Fruit fly (Drosophila melanogaster) whole organism, embryonic: ENCODE measurements around the gene Drs.

Experiments
- Asciz ChIP-seq: fragments of 200-800 bp; sonication (Bioruptor generic); optimal IDR thresholded peaks from 2 replicates; lab custom pipeline; 2017; ENCODE audit warnings: missing biosample characterization, mild to moderate bottlenecking, missing genetic modification characterization, missing genetic modification reagents
- Awh ChIP-seq: fragments of 200-800 bp; sonication (Bioruptor generic); IDR thresholded peaks from 2 replicates; pipeline ENCODE4, ENCODE4 v1.3.6; 2022; ENCODE audit warnings: missing biosample characterization, missing genetic modification characterization
- B-H1 ChIP-seq: fragments of 200-800 bp; sonication (Bioruptor generic); IDR thresholded peaks from 3 replicates; pipeline ENCODE4 v1.3.6; 2022; ENCODE audit warnings: missing biosample characterization, missing genetic modification characterization
- Bteb2 ChIP-seq: fragments of 200-800 bp; sonication (Bioruptor generic); optimal IDR thresholded peaks from 2 replicates; lab custom pipeline; 2016; ENCODE audit warnings: missing biosample characterization, missing genetic modification characterization
- CG12155 ChIP-seq: fragments of 200-800 bp; sonication (Bioruptor generic); optimal IDR thresholded peaks from 3 replicates; lab custom pipeline; 2016; ENCODE audit warnings: missing biosample characterization, missing genetic modification characterization
- CG12219 ChIP-seq: fragments of 200-800 bp; sonication (Bioruptor generic); optimal IDR thresholded peaks from 3 replicates; lab custom pipeline; 2018; ENCODE audit warnings: missing biosample characterization, mild to moderate bottlenecking, missing genetic modification characterization
- CG12769 ChIP-seq: fragments of 200-800 bp; sonication (Bioruptor generic); optimal IDR thresholded peaks from 2 replicates; lab custom pipeline; 2019; ENCODE audit warnings: missing biosample characterization, mild to moderate bottlenecking, missing genetic modification characterization, moderate library complexity
- CG13424 ChIP-seq: fragments of 200-800 bp; sonication (Bioruptor generic); optimal IDR thresholded peaks from 2 replicates; lab custom pipeline; 2019; ENCODE audit warnings: missing biosample characterization, mild to moderate bottlenecking, missing genetic modification characterization, moderate library complexity
- CG15269 ChIP-seq: fragments of 200-800 bp; sonication (Bioruptor generic); optimal IDR thresholded peaks from 2 replicates; lab custom pipeline; 2018; ENCODE audit warnings: missing biosample characterization, mild to moderate bottlenecking, missing genetic modification characterization, moderate library complexity
- CG16779 ChIP-seq: fragments of 200-800 bp; sonication (Bioruptor generic); IDR thresholded peaks from 2 replicates; pipeline ENCODE4 v1.3.6; 2022; ENCODE audit warnings: missing biosample characterization, missing genetic modification characterization
- CG17186 ChIP-seq: fragments of 200-800 bp; sonication (Bioruptor generic); optimal IDR thresholded peaks from 3 replicates; lab custom pipeline; 2017; ENCODE audit warnings: missing biosample characterization, missing genetic modification reagents, missing genetic modification characterization
- CG17385 ChIP-seq: fragments of 200-800 bp; sonication (Bioruptor generic); optimal IDR thresholded peaks from 3 replicates; lab custom pipeline; 2018; ENCODE audit warnings: missing biosample characterization, mild to moderate bottlenecking, missing genetic modification characterization
- CG31388 ChIP-seq: fragments of 200-800 bp; sonication (Bioruptor generic); optimal IDR thresholded peaks from 2 replicates; lab custom pipeline; 2016; ENCODE audit warnings: missing biosample characterization, missing genetic modification characterization
- CG4730 ChIP-seq: fragments of 200-800 bp; sonication (Bioruptor generic); IDR thresholded peaks from 2 replicates; pipeline ENCODE4 v1.3.6; 2022; ENCODE audit warnings: missing biosample characterization, missing genetic modification characterization
- CG4854 ChIP-seq: fragments of 200-800 bp; sonication (Bioruptor generic); optimal IDR thresholded peaks from 2 replicates; lab custom pipeline; 2016; ENCODE audit warnings: missing biosample characterization, missing genetic modification characterization, inconsistent platforms
- CG6272 ChIP-seq: fragments of 200-800 bp; sonication (Bioruptor generic); IDR thresholded peaks from 2 replicates; pipeline ENCODE4 v1.3.6; 2022; ENCODE audit warnings: missing biosample characterization, missing genetic modification characterization
- CG7987 ChIP-seq: fragments of 200-800 bp; sonication (Bioruptor generic); optimal IDR thresholded peaks from 2 replicates; lab custom pipeline; 2018; ENCODE audit warnings: missing biosample characterization, mild to moderate bottlenecking, missing genetic modification characterization, moderate library complexity
- Dad ChIP-seq: fragments of 200-800 bp; sonication (Bioruptor generic); optimal IDR thresholded peaks from 3 replicates; lab custom pipeline; 2016; ENCODE audit warnings: missing biosample characterization, missing genetic modification characterization
- Dip2 ChIP-seq: fragments of 200-800 bp; sonication (Bioruptor generic); IDR thresholded peaks from 2 replicates; pipeline ENCODE4 v1.3.6; 2022; ENCODE audit warnings: missing biosample characterization, missing genetic modification characterization
- ERR ChIP-seq: fragments of 200-800 bp; sonication (Bioruptor generic); optimal IDR thresholded peaks from 2 replicates; lab custom pipeline; 2016; ENCODE audit warnings: missing biosample characterization, missing genetic modification characterization
- HLH3B ChIP-seq: fragments of 200-800 bp; sonication (Bioruptor generic); IDR thresholded peaks from 2 replicates; pipeline ENCODE4 v1.3.6; 2022; ENCODE audit warnings: missing biosample characterization, missing genetic modification characterization
- HLH54F ChIP-seq: fragments of 200-800 bp; sonication (Bioruptor generic); optimal IDR thresholded peaks from 3 replicates; lab custom pipeline; 2016; ENCODE audit warnings: missing biosample characterization, missing genetic modification characterization
- Jarid2 ChIP-seq: fragments of 200-800 bp; sonication (Bioruptor generic); optimal IDR thresholded peaks from 3 replicates; lab custom pipeline; 2017; ENCODE audit warnings: mild to moderate bottlenecking, missing biosample characterization, missing genetic modification reagents, missing genetic modification characterization
- Mad ChIP-seq: fragments of 200-800 bp; sonication (Bioruptor generic); optimal IDR thresholded peaks from 2 replicates; lab custom pipeline; 2016; ENCODE audit warnings: missing biosample characterization, missing genetic modification characterization
- Neu2 ChIP-seq: fragments of 200-800 bp; sonication (Bioruptor generic); optimal IDR thresholded peaks from 3 replicates; lab custom pipeline; 2016; ENCODE audit warnings: missing biosample characterization, missing genetic modification characterization, borderline replicate concordance
- Trl ChIP-seq, 3 experiments: fragments of >200 bp in 2 of 3; fragments of 200-800 bp in 1 of 3; sonication (Bioruptor generic) in 1 of 3; optimal IDR thresholded peaks; 2 replicates in 1 of 3; 3 replicates in 2 of 3; lab custom pipeline; 2016 to 2017; ENCODE audit warnings: missing biosample characterization in 1 of 3, missing genetic modification characterization in 1 of 3
- Vsx1 ChIP-seq: fragments of 200-800 bp; sonication (Bioruptor generic); optimal IDR thresholded peaks from 2 replicates; lab custom pipeline; 2017; ENCODE audit warnings: missing biosample characterization, mild to moderate bottlenecking, missing genetic modification characterization, missing genetic modification reagents
- aop ChIP-seq: fragments of 200-800 bp; sonication (Bioruptor generic); IDR thresholded peaks from 2 replicates; pipeline ENCODE4 v1.3.6; 2022; ENCODE audit warnings: missing biosample characterization, missing genetic modification characterization
- ash1 ChIP-seq: fragments of 200-800 bp; sonication (Bioruptor generic); optimal IDR thresholded peaks from 2 replicates; lab custom pipeline; 2018; ENCODE audit warnings: missing biosample characterization, mild to moderate bottlenecking, missing genetic modification characterization
- ci ChIP-seq: fragments of 200-800 bp; sonication (Bioruptor generic); IDR thresholded peaks from 3 replicates; pipeline ENCODE4 v1.3.6; 2022; ENCODE audit warnings: missing biosample characterization, missing genetic modification characterization
- dimm ChIP-seq: fragments of 200-800 bp; sonication (Bioruptor generic); IDR thresholded peaks from 2 replicates; pipeline ENCODE4 v1.3.6; 2022; ENCODE audit warnings: missing biosample characterization, missing genetic modification characterization
- esg ChIP-seq: fragments of 200-800 bp; sonication (Bioruptor generic); conservative IDR thresholded peaks from 2 replicates; pipeline ENCODE4 v1.3.6; 2022; ENCODE audit warnings: missing biosample characterization, missing genetic modification characterization
- exex ChIP-seq: fragments of 200-800 bp; sonication (Bioruptor generic); optimal IDR thresholded peaks from 4 replicates; lab custom pipeline; 2018; ENCODE audit warnings: missing biosample characterization, mild to moderate bottlenecking, missing genetic modification characterization, moderate library complexity
- fd64A ChIP-seq: fragments of 200-800 bp; sonication (Bioruptor generic); optimal IDR thresholded peaks from 3 replicates; lab custom pipeline; 2018; ENCODE audit warnings: missing biosample characterization, mild to moderate bottlenecking, missing genetic modification characterization
- gcm2 ChIP-seq: fragments of 200-800 bp; sonication (Bioruptor generic); optimal IDR thresholded peaks from 2 replicates; lab custom pipeline; 2016; ENCODE audit warnings: missing biosample characterization, missing genetic modification characterization
- insv ChIP-seq, 2 experiments: fragments of 200-800 bp; sonication (Bioruptor generic); optimal IDR thresholded peaks; 3 replicates each; lab custom pipeline; 2016 to 2018; ENCODE audit warnings: missing biosample characterization in 2 of 2, missing genetic modification characterization in 2 of 2
- knrl ChIP-seq: fragments of 200-800 bp; sonication (Bioruptor generic); IDR thresholded peaks from 3 replicates; pipeline ENCODE4 v1.3.6; 2022; ENCODE audit warnings: missing biosample characterization, missing genetic modification characterization; ENCODE audit not compliant: partially characterized antibody
- lov ChIP-seq, 2 experiments: fragments of 200-800 bp in 1 of 2; fragments of >200 bp in 1 of 2; sonication (Bioruptor generic) in 1 of 2; IDR thresholded peaks in 1 of 2; optimal IDR thresholded peaks in 1 of 2; 2 replicates in 1 of 2; 3 replicates in 1 of 2; pipeline versions ENCODE4 v1.3.6 to Lab custom; 2017 to 2022; ENCODE audit warnings: missing biosample characterization in 1 of 2, missing genetic modification characterization in 1 of 2
- mam ChIP-seq: fragments of 200-800 bp; sonication (Bioruptor generic); optimal IDR thresholded peaks from 3 replicates; lab custom pipeline; 2016; ENCODE audit warnings: missing biosample characterization, missing genetic modification characterization
- nerfin-1 ChIP-seq: fragments of 200-800 bp; sonication (Bioruptor generic); optimal IDR thresholded peaks from 3 replicates; lab custom pipeline; 2019; ENCODE audit warnings: missing biosample characterization, mild to moderate bottlenecking, missing genetic modification characterization, moderate library complexity
- pb ChIP-seq: fragments of 200-800 bp; sonication (Bioruptor generic); optimal IDR thresholded peaks from 3 replicates; lab custom pipeline; 2016; ENCODE audit warnings: missing biosample characterization, missing genetic modification characterization
- rib ChIP-seq: fragments of 200-800 bp; sonication (Bioruptor generic); IDR thresholded peaks from 2 replicates; pipeline ENCODE4 v1.3.6; 2022; ENCODE audit warnings: missing biosample characterization, missing genetic modification characterization
- ro ChIP-seq: fragments of 200-800 bp; sonication (Bioruptor generic); IDR thresholded peaks from 2 replicates; pipeline ENCODE4 v1.3.6; 2022; ENCODE audit warnings: missing biosample characterization, missing genetic modification characterization
- shn ChIP-seq: fragments of 200-800 bp; sonication (Bioruptor generic); optimal IDR thresholded peaks from 3 replicates; lab custom pipeline; 2016; ENCODE audit warnings: missing biosample characterization, missing genetic modification characterization
- slp2 ChIP-seq: fragments of 200-800 bp; sonication (Bioruptor generic); optimal IDR thresholded peaks from 2 replicates; lab custom pipeline; 2016; ENCODE audit warnings: missing biosample characterization, missing genetic modification characterization
- sna ChIP-seq: fragments of 200-800 bp; sonication (Bioruptor generic); IDR thresholded peaks from 2 replicates; pipeline ENCODE4 v1.3.6; 2022; ENCODE audit warnings: missing biosample characterization, missing genetic modification characterization; ENCODE audit not compliant: partially characterized antibody
- sqz ChIP-seq: fragments of 200-800 bp; sonication (Bioruptor generic); optimal IDR thresholded peaks from 3 replicates; lab custom pipeline; 2018; ENCODE audit warnings: missing biosample characterization, mild to moderate bottlenecking, missing genetic modification characterization
- sug ChIP-seq: fragments of 200-800 bp; optimal IDR thresholded peaks from 2 replicates; lab custom pipeline; 2019; ENCODE audit warnings: missing biosample characterization, mild to moderate bottlenecking, missing genetic modification characterization, moderate library complexity
- tgo ChIP-seq: fragments of 200-800 bp; sonication (Bioruptor generic); IDR thresholded peaks from 3 replicates; pipeline ENCODE4 v1.3.6; 2022; ENCODE audit warnings: missing biosample characterization, missing genetic modification characterization
- tio ChIP-seq: fragments of 200-800 bp; sonication (Bioruptor generic); optimal IDR thresholded peaks from 2 replicates; lab custom pipeline; 2017; ENCODE audit warnings: missing biosample characterization, missing genetic modification characterization, inconsistent platforms

The Drs gene

DNA sequence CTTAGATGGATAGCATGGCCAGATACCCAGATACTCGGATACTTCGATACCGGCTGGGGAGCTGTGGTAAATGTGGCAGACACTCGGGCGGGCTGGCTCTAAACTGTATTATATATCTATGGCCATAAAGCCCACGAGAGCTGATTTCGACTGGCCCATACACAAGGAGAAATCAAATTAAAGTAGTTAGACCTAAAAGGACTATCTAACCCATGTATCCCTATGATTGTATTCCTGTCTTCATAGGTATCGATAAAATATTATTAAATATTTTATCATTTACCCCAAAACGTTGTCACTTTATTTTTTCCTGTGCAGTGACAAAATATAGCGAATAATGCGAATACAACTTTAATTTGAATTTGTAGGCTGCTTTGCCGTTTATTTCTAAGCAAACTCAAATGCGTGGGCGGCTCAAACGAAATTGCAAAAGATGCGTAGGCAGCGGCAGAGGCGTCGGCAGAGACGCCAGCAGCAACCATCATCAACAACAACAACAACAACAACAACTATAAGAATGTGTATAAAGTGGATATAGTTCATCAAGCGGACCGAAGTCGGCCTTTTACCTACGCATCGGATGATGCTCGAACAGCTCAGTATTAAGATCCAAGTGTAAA is 12.6 kb downstream of the Drs start (continued):
- TF ChIP-seq exex (tag; lab: Kevin White, UChicago) (no peak), sna (GFP tag; lab: Robert Waterston, UW) (no peak), Jarid2 (GFP tag; lab: Kevin White, UChicago) (peak; percentile 12), rib (GFP tag; lab: Robert Waterston, UW) (peak; percentile 47; the same call in 1 of the 2 replicates), HLH54F (GFP tag; lab: Kevin White, UChicago) (no peak), CG17186 (no peak), insv (GFP tag; optimal IDR thresholded peaks at IDR 0.05; lab: Kevin White, UChicago) (no peak), CG4730 (GFP tag; lab: Robert Waterston, UW) (no peak), CG4854 (GFP tag; lab: Kevin White, UChicago) (no peak), CG31388 (GFP tag; lab: Kevin White, UChicago) (no peak), CG12155 (GFP tag; lab: Kevin White, UChicago) (no peak), sqz (GFP tag; lab: Kevin White, UChicago) (no peak), ro (no peak), mam (no peak), Bteb2 (no peak), gcm2 (GFP tag; lab: Kevin White, UChicago) (no peak), dimm (peak; percentile 11; the same call in 1 of the 2 replicates), CG6272 (GFP tag; lab: Robert Waterston, UW) (no peak), lov (optimal IDR thresholded peaks at IDR 0.05; lab: Kevin White, UChicago) (no peak), lov (GFP tag; IDR thresholded peaks at IDR 0.05; lab: Robert Waterston, UW) (0 out of 3 replicates have a peak, but pooled peaks have one; percentile 8), ERR (no peak), CG16779 (GFP tag; lab: Robert Waterston, UW) (no peak), nerfin-1 (tag; lab: Kevin White, UChicago) (no peak), CG15269 (tag; lab: Kevin White, UChicago) (peak; percentile 60), ci (GFP tag; lab: Robert Waterston, UW) (peak; percentile 64), CG12769 (tag; lab: Kevin White, UChicago) (peak; percentile 62), shn (GFP tag; lab: Kevin White, UChicago) (no peak), knrl (no peak), tgo (GFP tag; lab: Robert Waterston, UW) (peak; percentile 59), tio (GFP tag; lab: Kevin White, UChicago) (no peak), CG7987 (GFP tag; lab: Kevin White, UChicago) (no peak), Awh (GFP tag; lab: Robert Waterston, UW) (peak; percentile 55; the same call in 1 of the 2 replicates), Asciz (GFP tag; lab: Kevin White, UChicago) (no peak), Vsx1 (no peak), CG17385 (GFP tag; lab: Kevin White, UChicago) (peak; percentile 26), Neu2 (GFP tag; lab: Kevin White, UChicago) (no peak), slp2 (no peak), esg (GFP tag; lab: Robert Waterston, UW) (peak; percentile 63), Dip2 (GFP tag; lab: Robert Waterston, UW) (no peak), ash1 (no peak), aop (no peak), Trl (optimal IDR thresholded peaks at IDR 0.05; lab: Kevin White, UChicago) (no peak), Trl (GFP tag; optimal IDR thresholded peaks at IDR 0.05; lab: Kevin White, UChicago) (no peak), Dad (no peak), Mad (GFP tag; lab: Kevin White, UChicago) (peak; percentile 8), CG13424 (tag; lab: Kevin White, UChicago) (peak; percentile 44), sug (tag; lab: Kevin White, UChicago) (no peak), B-H1 (GFP tag; lab: Robert Waterston, UW) (peak; percentile 61; the same call in 2 of the 3 replicates), fd64A (GFP tag; lab: Kevin White, UChicago) (no peak), CG12219 (GFP tag; lab: Kevin White, UChicago) (peak; percentile 22), HLH3B (GFP tag; lab: Robert Waterston, UW) (peak; percentile 75), pb (GFP tag; lab: Kevin White, UChicago) (no peak)
